Fruit fly (Drosophila melanogaster): ENCODE results near the gene Rga.
A peak's percentile ranks its signal among the peaks of the same experiment; 100 is the strongest.

Gene Rga

DNA sequence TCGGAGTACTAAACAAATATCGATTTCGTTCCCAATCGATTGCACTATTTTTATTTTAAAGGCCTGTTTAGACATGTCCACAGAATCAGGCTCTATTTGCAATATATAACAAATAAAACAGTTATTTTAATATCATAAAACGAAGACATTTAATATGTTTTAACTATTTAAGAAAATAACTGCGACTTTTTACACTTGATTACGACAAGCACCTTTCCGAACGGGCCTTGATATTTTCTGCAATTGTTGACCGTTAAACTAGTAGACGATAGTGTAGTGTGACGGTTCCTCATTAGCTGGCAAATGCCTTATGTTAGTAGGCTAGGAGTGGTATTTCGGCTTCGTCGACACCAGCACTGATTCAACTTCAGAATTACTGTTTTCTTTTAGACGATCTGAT lies 44.3 kb downstream of the Rga start, which contains the start of the genes CG2931 and Rheb (continued):
- TF ChIP-seq CG17361 (GFP tag; IDR thresholded peaks at IDR 0.05): peak; percentile 65; the same call in 1 of the 3 replicates
- TF ChIP-seq toy (GFP tag; IDR thresholded peaks at IDR 0.05): no peak
- TF ChIP-seq MTF-1 (GFP tag; optimal IDR thresholded peaks at IDR 0.05; ENCODE audit: borderline replicate concordance): no peak
- no peak for TF ChIP-seq CG14050 (GFP tag; IDR thresholded peaks at IDR 0.05)
- TF ChIP-seq CG6175 (GFP tag; IDR thresholded peaks at IDR 0.05): no peak
- peak; percentile 59 for TF ChIP-seq Awh (GFP tag; IDR thresholded peaks at IDR 0.05)
- peak; percentile 55; the same call in 1 of the 2 replicates for TF ChIP-seq E2f1 (GFP tag; IDR thresholded peaks at IDR 0.05)
- peak; percentile 69 for TF ChIP-seq sisA (GFP tag; IDR thresholded peaks at IDR 0.05)
- TF ChIP-seq CG7928 (GFP tag; optimal IDR thresholded peaks at IDR 0.05): peak; percentile 15
- no peak for TF ChIP-seq CG10321 (GFP tag; IDR thresholded peaks at IDR 0.05)
- no peak; the same call in 2 of the 3 replicates for TF ChIP-seq B-H1 (GFP tag; IDR thresholded peaks at IDR 0.05)
- peak; percentile 24 for TF ChIP-seq ERR (GFP tag; optimal IDR thresholded peaks at IDR 0.05)
- peak; percentile 61 for TF ChIP-seq chn (GFP tag; optimal IDR thresholded peaks at IDR 0.05)
- TF ChIP-seq eve (GFP tag; optimal IDR thresholded peaks at IDR 0.05): no peak
- TF ChIP-seq Nf-YC (tag; optimal IDR thresholded peaks at IDR 0.05): peak; percentile 61
- TF ChIP-seq NC2α (GFP tag; optimal IDR thresholded peaks at IDR 0.05): no peak
- no peak for TF ChIP-seq sima (GFP tag; optimal IDR thresholded peaks at IDR 0.05)
- 0 out of 3 replicates have a peak, but pooled peaks have one; percentile 28 for TF ChIP-seq CG11456 (GFP tag; IDR thresholded peaks at IDR 0.05)
- no peak for TF ChIP-seq ato (GFP tag; IDR thresholded peaks at IDR 0.05; ENCODE audit: partially characterized antibody)
- TF ChIP-seq unpg (GFP tag; optimal IDR thresholded peaks at IDR 0.05): peak; percentile 69
- TF ChIP-seq Dfd (GFP tag; optimal IDR thresholded peaks at IDR 0.05): no peak
- no peak for TF ChIP-seq CG2202 (tag; optimal IDR thresholded peaks at IDR 0.05)
- TF ChIP-seq HmgD (GFP tag; optimal IDR thresholded peaks at IDR 0.05): no peak
- peak; percentile 27 for TF ChIP-seq CG4854 (GFP tag; optimal IDR thresholded peaks at IDR 0.05)
- no peak for TF ChIP-seq repo (GFP tag; optimal IDR thresholded peaks at IDR 0.05)
- TF ChIP-seq CG15479 (GFP tag; optimal IDR thresholded peaks at IDR 0.05): peak; percentile 51
- peak in 1 of 2 experiments; percentile 59 for TF ChIP-seq insv (GFP tag; optimal IDR thresholded peaks at IDR 0.05)
- peak; percentile 15 for TF ChIP-seq p53 (GFP tag; optimal IDR thresholded peaks at IDR 0.05)
- no peak for TF ChIP-seq CG12104 (GFP tag; optimal IDR thresholded peaks at IDR 0.05)
- TF ChIP-seq D (optimal IDR thresholded peaks at IDR 0.05): no peak
- no peak for TF ChIP-seq D (GFP tag; optimal IDR thresholded peaks at IDR 0.05)
- TF ChIP-seq Oli (tag; optimal IDR thresholded peaks at IDR 0.05): peak; percentile 19
- TF ChIP-seq cas (GFP tag; IDR thresholded peaks at IDR 0.05): peak; percentile 48; the same call in 1 of the 2 replicates
- TF ChIP-seq Elba2 (GFP tag; optimal IDR thresholded peaks at IDR 0.05): peak; percentile 38
- peak; percentile 84 for TF ChIP-seq onecut (GFP tag; IDR thresholded peaks at IDR 0.05)
- TF ChIP-seq CG31365 (tag; optimal IDR thresholded peaks at IDR 0.05): no peak
- no peak for TF ChIP-seq CG3838 (GFP tag; optimal IDR thresholded peaks at IDR 0.05)

DNA sequence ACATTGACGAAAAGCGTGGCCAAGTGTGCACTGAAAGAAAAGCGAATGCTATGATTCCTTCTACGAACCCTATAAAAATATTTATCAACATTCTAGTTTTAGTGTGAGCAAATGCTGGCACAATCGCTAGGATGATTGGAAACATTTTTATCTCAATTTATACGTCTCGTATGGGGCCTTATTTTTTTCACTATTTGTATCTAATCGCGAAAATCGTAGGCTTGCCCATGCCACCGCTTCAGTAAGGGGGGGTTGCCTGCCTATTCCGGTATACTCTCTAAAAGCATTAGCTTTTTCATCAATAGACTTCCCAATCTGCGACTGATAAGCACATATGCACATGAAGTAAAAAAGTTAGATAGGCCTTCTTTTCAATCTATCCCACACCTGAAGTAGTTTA lies 47.3 kb downstream of the Rga start:
- TF ChIP-seq gfzf (GFP tag; optimal IDR thresholded peaks at IDR 0.05) (no peak), Lpt (GFP tag; optimal IDR thresholded peaks at IDR 0.05) (no peak), ttk (GFP tag; IDR thresholded peaks at IDR 0.05) (peak; percentile 84), hkb (optimal IDR thresholded peaks at IDR 0.05) (no peak), hkb (GFP tag; IDR thresholded peaks at IDR 0.05) (peak; percentile 92), CG11696 (GFP tag; IDR thresholded peaks at IDR 0.05) (peak; percentile 79), CG9932 (GFP tag; IDR thresholded peaks at IDR 0.05) (peak; percentile 75; the same call in 1 of the 2 replicates), CG8924 (tag; optimal IDR thresholded peaks at IDR 0.05) (peak; percentile 80), danr (GFP tag; IDR thresholded peaks at IDR 0.05) (peak; percentile 67; the same call in 1 of the 2 replicates), esg (GFP tag; conservative IDR thresholded peaks at IDR 0.05) (peak; percentile 82), CG9215 (GFP tag; IDR thresholded peaks at IDR 0.05) (peak; percentile 66), tll (GFP tag; optimal IDR thresholded peaks at IDR 0.05) (no peak), dm (GFP tag; optimal IDR thresholded peaks at IDR 0.05) (peak; percentile 39), gcm2 (GFP tag; optimal IDR thresholded peaks at IDR 0.05) (peak; percentile 67), vnd (GFP tag; IDR thresholded peaks at IDR 0.05; ENCODE audit: partially characterized antibody) (no peak), CG6175 (GFP tag; IDR thresholded peaks at IDR 0.05) (peak; percentile 73; the same call in 2 of the 3 replicates), tap (tag; optimal IDR thresholded peaks at IDR 0.05) (peak; percentile 74), CG1529 (GFP tag; optimal IDR thresholded peaks at IDR 0.05) (peak; percentile 70)

Data from whole organism, embryonic.